Worm (Caenorhabditis elegans): ENCODE data around the gene ctf-4.

ctf-4 gene

ce11 chrV:10961448-10961870 is 3.9 kb downstream of the ctf-4 start (continued):
- TF ChIP-seq lin-11 (tag; optimal IDR thresholded peaks at IDR 0.05) (no peak), ceh-31 (tag; optimal IDR thresholded peaks at IDR 0.05) (peak; percentile 62), unc-42 (tag; optimal IDR thresholded peaks at IDR 0.05) (peak; percentile 94), K02D7.2 (tag; optimal IDR thresholded peaks at IDR 0.05) (no peak), ztf-16 (tag; optimal IDR thresholded peaks at IDR 0.05) (no peak)

DNA sequence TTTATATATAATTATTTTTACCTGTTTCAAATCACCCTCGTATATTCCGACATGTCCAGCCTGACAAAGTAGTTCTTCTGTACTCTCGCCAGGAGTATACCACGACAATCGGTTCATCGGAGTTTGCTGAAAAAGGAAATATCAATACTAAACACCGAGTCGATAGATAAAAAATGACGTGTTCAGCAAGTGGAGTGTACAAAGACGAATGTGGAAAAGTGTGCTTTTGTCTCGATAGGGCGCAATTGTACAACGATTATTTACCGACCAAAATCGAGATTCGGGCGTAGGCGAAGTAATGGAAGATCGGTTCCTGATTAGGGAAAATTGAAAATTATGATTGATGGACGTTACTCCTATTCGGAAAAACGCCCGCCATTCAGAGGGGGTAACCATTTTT is 4.8 kb downstream of the ctf-4 start, which contains the start of gene vps-36:
Gene vps-36, minus strand, starts transcription at position 126 of the 400 bp plus-strand sequence.
- TF ChIP-seq pqm-1 (tag; optimal IDR thresholded peaks at IDR 0.05) (no peak), elt-2 (tag; optimal IDR thresholded peaks at IDR 0.05) (peak; percentile 14)

DNA sequence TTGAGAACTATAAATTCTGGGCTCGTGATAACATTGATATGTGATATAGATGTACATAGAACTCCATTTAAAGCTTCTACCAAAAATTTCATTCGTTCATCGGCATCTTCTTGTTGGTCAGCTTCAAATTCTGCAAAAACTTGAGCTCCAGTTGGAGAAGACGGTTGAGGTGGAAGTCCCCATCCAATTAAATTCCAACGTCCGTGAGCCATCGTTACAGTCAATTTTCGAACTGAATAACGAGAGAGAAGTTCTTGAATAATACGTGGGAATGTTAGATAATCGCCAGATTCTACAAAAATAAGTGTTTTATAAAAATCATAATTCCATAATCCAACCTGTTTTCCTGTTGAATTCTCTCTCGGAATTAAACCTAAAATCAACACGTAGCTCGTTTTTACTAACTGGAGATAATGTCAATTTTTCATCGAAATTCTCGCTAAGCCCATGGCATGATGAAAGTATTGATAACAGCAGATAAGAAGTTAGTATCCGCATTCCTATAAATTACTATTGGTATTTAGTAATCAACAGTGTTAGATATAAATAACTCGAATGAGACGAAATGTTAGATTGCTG is 6.9 kb downstream of the ctf-4 start, which contains the start of gene pigt-1:
Gene pigt-1, minus strand, starts transcription at position 500 of the 579 bp plus-strand sequence.
- TF ChIP-seq hlh-8 (tag; optimal IDR thresholded peaks at IDR 0.05) (no peak), zip-5 (tag; optimal IDR thresholded peaks at IDR 0.05) (no peak), ceh-6 (GFP tag; optimal IDR thresholded peaks at IDR 0.05) (no peak), pag-3 (tag; optimal IDR thresholded peaks at IDR 0.05; ENCODE audit: borderline replicate concordance) (no peak), fkh-10 (GFP tag; optimal IDR thresholded peaks at IDR 0.05) (no peak), tbx-2 (tag; optimal IDR thresholded peaks at IDR 0.05) (no peak), ama-1 (optimal IDR thresholded peaks at IDR 0.05) (no peak), hlh-15 (tag; optimal IDR thresholded peaks at IDR 0.05) (no peak), hlh-13 (GFP tag; optimal IDR thresholded peaks at IDR 0.05) (no peak), tbx-7 (tag; optimal IDR thresholded peaks at IDR 0.05) (no peak), sdc-2 (tag; optimal IDR thresholded peaks at IDR 0.05) (no peak), hlh-30 (tag; optimal IDR thresholded peaks at IDR 0.05; ENCODE audit: insufficient read depth) (no peak), ceh-34 (tag; optimal IDR thresholded peaks at IDR 0.05) (no peak), ceh-9 (tag; optimal IDR thresholded peaks at IDR 0.05) (no peak), syd-9 (tag; optimal IDR thresholded peaks at IDR 0.05) (no peak), sox-4 (tag; optimal IDR thresholded peaks at IDR 0.05) (no peak)

DNA sequence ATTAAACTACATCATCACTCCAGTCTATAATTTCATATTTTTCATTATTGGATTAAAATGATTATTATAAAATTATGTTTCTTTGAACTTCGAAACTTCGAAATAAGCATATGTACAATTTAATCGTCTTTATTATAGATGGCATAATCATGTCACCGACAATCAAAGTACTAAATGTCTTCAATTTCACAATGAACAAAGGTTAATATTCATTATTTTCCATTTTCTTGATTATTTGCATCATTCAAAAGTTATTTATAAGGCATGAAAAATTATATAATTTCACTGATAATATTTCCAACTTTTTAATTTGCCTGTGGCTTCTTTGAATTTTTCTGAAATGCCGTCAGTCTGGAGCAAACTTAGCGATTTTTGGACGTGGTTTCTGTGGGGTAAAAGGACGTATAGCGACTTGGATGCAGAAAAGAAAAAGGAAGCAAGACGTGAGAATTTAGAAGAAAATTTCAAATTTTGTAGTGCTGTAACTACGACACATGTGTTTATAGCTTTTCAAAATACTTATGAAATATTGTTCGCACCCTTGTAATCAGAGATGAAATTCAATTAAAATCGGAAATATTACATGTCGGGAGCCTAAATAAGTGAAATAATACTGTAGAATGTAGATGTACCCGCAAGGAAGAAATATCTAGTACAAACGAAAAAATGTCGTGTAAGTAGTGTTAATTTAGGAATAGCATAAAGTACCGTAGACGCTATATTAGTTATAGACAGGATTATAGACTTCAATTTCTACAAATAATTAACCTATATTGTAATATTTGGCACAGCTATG is 9.5 kb downstream of the ctf-4 start, which contains the start of gene F17C11.13:
Gene F17C11.13, plus strand, starts transcription at position 243 of the 796 bp plus-strand sequence.
- TF ChIP-seq rnt-1 (tag; optimal IDR thresholded peaks at IDR 0.05), result no peak
- no peak for TF ChIP-seq K09A11.1 (tag; optimal IDR thresholded peaks at IDR 0.05; ENCODE audit: insufficient read depth)
- TF ChIP-seq hlh-8 (tag; optimal IDR thresholded peaks at IDR 0.05), result no peak
- TF ChIP-seq unc-3 (GFP tag; conservative IDR thresholded peaks at IDR 0.05), result no peak
- TF ChIP-seq unc-3 (tag; optimal IDR thresholded peaks at IDR 0.05), result no peak
- TF ChIP-seq ceh-14 (tag; optimal IDR thresholded peaks at IDR 0.05), result no peak
- TF ChIP-seq pha-4 (tag; optimal IDR thresholded peaks at IDR 0.05), result no peak
- no peak for TF ChIP-seq ceh-48 (tag; optimal IDR thresholded peaks at IDR 0.05)
- TF ChIP-seq nhr-11 (tag; optimal IDR thresholded peaks at IDR 0.05), result no peak
- TF ChIP-seq K02D7.2 (tag; optimal IDR thresholded peaks at IDR 0.05), result no peak
- TF ChIP-seq C08G9.2 (tag; optimal IDR thresholded peaks at IDR 0.05), result no peak
- no peak for TF ChIP-seq lin-11 (tag; optimal IDR thresholded peaks at IDR 0.05)
- no peak for TF ChIP-seq dmd-4 (tag; optimal IDR thresholded peaks at IDR 0.05; ENCODE audit: borderline replicate concordance)
- no peak for TF ChIP-seq eyg-1 (tag; optimal IDR thresholded peaks at IDR 0.05)
- no peak for TF ChIP-seq sox-4 (tag; optimal IDR thresholded peaks at IDR 0.05)
- no peak for TF ChIP-seq fax-1 (tag; optimal IDR thresholded peaks at IDR 0.05)
